Worm (Caenorhabditis elegans): ENCODE results near the gene C55A1.1.

Gene C55A1.1

ce11 chrV:15652147-15652546, 30.5 kb downstream of the C55A1.1 start:
- no peak for TF ChIP-seq ztf-4 (tag; optimal IDR thresholded peaks at IDR 0.05)
- TF ChIP-seq skn-1 (tag; optimal IDR thresholded peaks at IDR 0.05): no peak
- TF ChIP-seq pqm-1 (tag; optimal IDR thresholded peaks at IDR 0.05): no peak
- TF ChIP-seq R02D3.7 (tag; optimal IDR thresholded peaks at IDR 0.05): no peak
- TF ChIP-seq ZK546.5 (tag; optimal IDR thresholded peaks at IDR 0.05): no peak
- TF ChIP-seq nhr-25 (tag; optimal IDR thresholded peaks at IDR 0.05): no peak
- TF ChIP-seq nhr-237 (tag; optimal IDR thresholded peaks at IDR 0.05): no peak
- TF ChIP-seq lin-15B (tag; optimal IDR thresholded peaks at IDR 0.05): no peak
- TF ChIP-seq ceh-16 (tag; optimal IDR thresholded peaks at IDR 0.05): no peak
- TF ChIP-seq pha-4 (tag; optimal IDR thresholded peaks at IDR 0.05): no peak
- no peak for TF ChIP-seq ama-1 (optimal IDR thresholded peaks at IDR 0.05)
- TF ChIP-seq zag-1 (tag; optimal IDR thresholded peaks at IDR 0.05): no peak
- no peak for TF ChIP-seq ztf-11 (tag; optimal IDR thresholded peaks at IDR 0.05)
- no peak for TF ChIP-seq mml-1 (tag; optimal IDR thresholded peaks at IDR 0.05)
- TF ChIP-seq ceh-28 (tag; optimal IDR thresholded peaks at IDR 0.05): no peak
- TF ChIP-seq unc-62 (GFP tag; optimal IDR thresholded peaks at IDR 0.05): no peak
- TF ChIP-seq sea-2 (GFP tag; optimal IDR thresholded peaks at IDR 0.05): no peak
- TF ChIP-seq nhr-28 (tag; optimal IDR thresholded peaks at IDR 0.05): no peak
- TF ChIP-seq nhr-23 (tag; optimal IDR thresholded peaks at IDR 0.05): no peak
- no peak for TF ChIP-seq nhr-43 (tag; optimal IDR thresholded peaks at IDR 0.05; ENCODE audit: poor library complexity, severe bottlenecking)

DNA sequence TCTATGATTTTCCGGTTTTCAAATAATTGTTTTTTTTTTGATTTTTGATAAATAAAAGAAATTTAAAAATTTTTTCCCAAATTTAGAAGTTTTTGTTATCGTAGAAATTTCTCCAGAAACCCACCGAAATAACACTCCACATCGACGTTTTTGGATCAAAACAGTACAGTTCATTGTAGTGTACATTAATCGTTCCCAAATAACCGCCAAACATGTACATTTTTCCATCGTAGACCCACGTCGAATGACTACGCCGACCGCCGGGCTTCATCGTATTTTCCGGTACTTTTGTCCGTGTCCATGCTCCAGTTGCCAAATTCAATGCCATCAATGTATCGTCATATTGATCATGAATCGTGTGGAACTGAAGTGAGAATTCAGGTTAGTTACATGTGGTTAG, 32.5 kb downstream of the C55A1.1 start, which contains the start of gene F53E4.2:
Gene F53E4.2 (plus strand): TSS at position 301 of the 400 bp plus-strand sequence.
- TF ChIP-seq ceh-28 (tag; optimal IDR thresholded peaks at IDR 0.05) (no peak), nhr-77 (tag; optimal IDR thresholded peaks at IDR 0.05) (no peak), aly-2 (tag; optimal IDR thresholded peaks at IDR 0.05) (no peak), egl-5 (tag; optimal IDR thresholded peaks at IDR 0.05) (no peak), ceh-82 (tag; optimal IDR thresholded peaks at IDR 0.05) (no peak), jun-1 (tag; optimal IDR thresholded peaks at IDR 0.05) (no peak), snpc-4 (tag; optimal IDR thresholded peaks at IDR 0.05) (no peak), egl-27 (tag; optimal IDR thresholded peaks at IDR 0.05) (no peak), nhr-11 (tag; optimal IDR thresholded peaks at IDR 0.05) (no peak), nfya-1 (tag; optimal IDR thresholded peaks at IDR 0.05; ENCODE audit: insufficient read depth) (no peak), ama-1 (optimal IDR thresholded peaks at IDR 0.05) (no peak), elt-3 (tag; optimal IDR thresholded peaks at IDR 0.05) (no peak), lin-39 (tag; optimal IDR thresholded peaks at IDR 0.05) (no peak), tbx-2 (tag; optimal IDR thresholded peaks at IDR 0.05) (no peak), lin-15B (tag; optimal IDR thresholded peaks at IDR 0.05) (no peak), daf-12 (tag; optimal IDR thresholded peaks at IDR 0.05) (no peak)

- peak; percentile 16 for TF ChIP-seq elt-2 (tag; optimal IDR thresholded peaks at IDR 0.05)
- TF ChIP-seq egl-27 (tag; optimal IDR thresholded peaks at IDR 0.05): no peak
- TF ChIP-seq ztf-4 (tag; optimal IDR thresholded peaks at IDR 0.05): no peak
- TF ChIP-seq ceh-9 (tag; optimal IDR thresholded peaks at IDR 0.05): no peak
- TF ChIP-seq ama-1 (optimal IDR thresholded peaks at IDR 0.05): no peak
- no peak for TF ChIP-seq ceh-28 (tag; optimal IDR thresholded peaks at IDR 0.05)
- peak; percentile 1 for TF ChIP-seq egl-5 (tag; optimal IDR thresholded peaks at IDR 0.05)
- TF ChIP-seq eor-1 (tag; optimal IDR thresholded peaks at IDR 0.05): no peak
- no peak for TF ChIP-seq ZK546.5 (tag; optimal IDR thresholded peaks at IDR 0.05)
- no peak for TF ChIP-seq nhr-28 (tag; optimal IDR thresholded peaks at IDR 0.05)
Measured at ce11 chrV:15658262-15659060, 36.8 kb downstream of the C55A1.1 start.

DNA sequence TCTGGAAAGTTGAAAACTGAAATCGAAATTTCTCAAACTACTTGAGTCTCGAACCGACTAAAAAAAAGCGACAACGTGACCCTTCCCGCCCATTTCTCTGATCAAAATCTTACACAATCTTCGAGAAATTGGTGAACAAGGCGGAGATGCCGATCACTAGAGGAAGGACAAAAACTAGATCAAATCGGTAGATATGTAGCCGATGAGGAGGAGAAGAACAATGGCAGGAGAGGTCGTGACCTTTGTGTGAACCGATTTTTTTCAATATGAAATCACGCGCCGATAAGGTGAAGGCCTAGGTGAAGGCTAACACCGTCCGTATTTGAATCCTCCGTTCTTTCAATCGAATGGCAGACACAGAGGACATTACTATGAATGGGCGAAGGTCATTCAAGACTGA, 39.4 kb downstream of the C55A1.1 start:
- no peak for TF ChIP-seq mml-1 (tag; optimal IDR thresholded peaks at IDR 0.05)
- TF ChIP-seq nhr-23 (tag; optimal IDR thresholded peaks at IDR 0.05): peak; percentile 79
- no peak for TF ChIP-seq fkh-10 (GFP tag; optimal IDR thresholded peaks at IDR 0.05)
- peak; percentile 98 for TF ChIP-seq elt-1 (tag; optimal IDR thresholded peaks at IDR 0.05)
- peak; percentile 99 for TF ChIP-seq nhr-25 (tag; optimal IDR thresholded peaks at IDR 0.05)
- no peak for TF ChIP-seq lsy-12 (tag; optimal IDR thresholded peaks at IDR 0.05)
- TF ChIP-seq lin-39 (tag; optimal IDR thresholded peaks at IDR 0.05): no peak
- TF ChIP-seq ceh-82 (tag; optimal IDR thresholded peaks at IDR 0.05): no peak
